Worm (Caenorhabditis elegans): ENCODE results near the gene T09F5.1.

DNA sequence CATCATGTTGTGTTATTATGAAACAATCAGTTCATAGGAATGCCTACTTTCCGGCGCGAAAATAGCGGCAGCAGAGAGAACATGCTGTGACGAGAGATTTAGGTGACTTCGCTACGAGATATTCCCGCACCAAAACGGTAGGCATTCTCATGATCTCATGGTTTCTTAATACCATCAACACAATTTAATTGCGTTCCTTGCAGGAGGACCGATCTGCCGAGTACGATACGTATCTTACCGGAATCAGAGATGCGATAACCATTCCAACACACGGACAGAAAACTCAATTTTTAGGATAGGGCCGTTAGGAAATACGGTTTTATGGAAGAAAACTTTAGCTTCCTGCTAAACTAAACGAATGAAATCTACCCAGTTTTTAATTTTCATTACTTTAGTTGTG is at the start of gene T09F5.1:
- TF ChIP-seq nhr-28 (tag; optimal IDR thresholded peaks at IDR 0.05) (no peak), nhr-12 (tag; optimal IDR thresholded peaks at IDR 0.05) (no peak), mab-5 (tag; optimal IDR thresholded peaks at IDR 0.05) (no peak), elt-3 (tag; optimal IDR thresholded peaks at IDR 0.05) (no peak), mls-2 (tag; optimal IDR thresholded peaks at IDR 0.05) (no peak), M03D4.4 (tag; optimal IDR thresholded peaks at IDR 0.05) (no peak), nhr-237 (tag; optimal IDR thresholded peaks at IDR 0.05) (no peak), lin-13 (tag; optimal IDR thresholded peaks at IDR 0.05) (no peak), unc-62 (GFP tag; optimal IDR thresholded peaks at IDR 0.05) (no peak)
